Worm (Caenorhabditis elegans): ENCODE data around the gene paqr-2.

- TF ChIP-seq snpc-1.1 (tag; optimal IDR thresholded peaks at IDR 0.05; ENCODE audit: insufficient read depth) (no peak), hlh-26 (GFP tag; conservative IDR thresholded peaks at IDR 0.05) (no peak), rec-8 (tag; optimal IDR thresholded peaks at IDR 0.05) (no peak)
Observed at ce11 chrIII:5413680-5414079, 34.0 kb upstream of the paqr-2 start, which contains the start of gene grl-22.
